Fruit fly (Drosophila melanogaster) whole organism, embryonic: ENCODE measurements around the gene CG42852.
A peak's percentile ranks its signal among the peaks of the same experiment; 100 is the strongest.

ENCODE experiments used
- Ada2b ChIP-seq: fragments of 200-800 bp; sonication (Bioruptor generic); IDR thresholded peaks from 2 replicates; pipeline ENCODE4 v1.3.6; 2022; ENCODE audit warnings: missing biosample characterization, missing genetic modification characterization
- Adf1 ChIP-seq: fragments of 200-800 bp; sonication (Bioruptor generic); IDR thresholded peaks from 2 replicates; pipeline ENCODE4 v1.3.6; 2022; ENCODE audit warnings: missing biosample characterization, missing genetic modification characterization
- BtbVII ChIP-seq: fragments of 200-800 bp; sonication (Bioruptor generic); optimal IDR thresholded peaks from 3 replicates; lab custom pipeline; 2017; ENCODE audit warnings: missing biosample characterization, mild to moderate bottlenecking, missing genetic modification characterization
- CG10462 ChIP-seq: fragments of 200-800 bp; sonication (Bioruptor generic); optimal IDR thresholded peaks from 2 replicates; lab custom pipeline; 2016; ENCODE audit warnings: missing biosample characterization, missing genetic modification characterization
- CG11247 ChIP-seq: fragments of 200-800 bp; sonication (Bioruptor generic); IDR thresholded peaks from 2 replicates; pipeline ENCODE4 v1.3.6; 2022; ENCODE audit warnings: missing biosample characterization, missing genetic modification characterization
- CG12104 ChIP-seq: fragments of 200-800 bp; sonication (Bioruptor generic); optimal IDR thresholded peaks from 3 replicates; lab custom pipeline; 2016; ENCODE audit warnings: missing biosample characterization, missing genetic modification characterization
- CG12391 ChIP-seq: fragments of 200-800 bp; sonication (Bioruptor generic); optimal IDR thresholded peaks from 3 replicates; lab custom pipeline; 2018; ENCODE audit warnings: missing biosample characterization, mild to moderate bottlenecking, missing genetic modification characterization, moderate library complexity
- CG14667 ChIP-seq: fragments of 200-800 bp; sonication (Bioruptor generic); IDR thresholded peaks from 2 replicates; pipeline ENCODE4 v1.3.6; 2022; ENCODE audit warnings: missing biosample characterization, missing genetic modification characterization
- CG1603 ChIP-seq: fragments of 200-800 bp; sonication (Bioruptor generic); optimal IDR thresholded peaks from 2 replicates; lab custom pipeline; 2019; ENCODE audit warnings: missing biosample characterization, mild to moderate bottlenecking, missing genetic modification characterization, moderate library complexity
- CG2120 ChIP-seq: fragments of 200-800 bp; sonication (Bioruptor generic); optimal IDR thresholded peaks from 3 replicates; lab custom pipeline; 2016; ENCODE audit warnings: missing biosample characterization, missing genetic modification characterization
- CG2129 ChIP-seq: fragments of 200-800 bp; sonication (Bioruptor generic); IDR thresholded peaks from 2 replicates; pipeline ENCODE4 v1.3.6; 2022; ENCODE audit warnings: missing biosample characterization, missing genetic modification characterization; ENCODE audit not compliant: partially characterized antibody
- CG2678 ChIP-seq: fragments of 200-800 bp; sonication (Bioruptor generic); optimal IDR thresholded peaks from 3 replicates; lab custom pipeline; 2019; ENCODE audit warnings: missing biosample characterization, mild to moderate bottlenecking, missing genetic modification characterization, moderate library complexity
- CG2712 ChIP-seq: fragments of 200-800 bp; optimal IDR thresholded peaks from 3 replicates; lab custom pipeline; 2019; ENCODE audit warnings: missing biosample characterization, mild to moderate bottlenecking, missing genetic modification characterization, moderate library complexity
- CG30020 ChIP-seq: fragments of 200-800 bp; optimal IDR thresholded peaks from 2 replicates; lab custom pipeline; 2019; ENCODE audit warnings: missing biosample characterization, mild to moderate bottlenecking, missing genetic modification characterization, moderate library complexity
- CG3065 ChIP-seq: fragments of 200-800 bp; sonication (Bioruptor generic); optimal IDR thresholded peaks from 2 replicates; lab custom pipeline; 2016; ENCODE audit warnings: missing biosample characterization, missing genetic modification characterization
- CG31224 ChIP-seq: fragments of 200-800 bp; sonication (Bioruptor generic); IDR thresholded peaks from 2 replicates; pipeline ENCODE4 v1.3.6; 2022; ENCODE audit warnings: missing biosample characterization, missing genetic modification characterization
- CG31388 ChIP-seq: fragments of 200-800 bp; sonication (Bioruptor generic); optimal IDR thresholded peaks from 2 replicates; lab custom pipeline; 2016; ENCODE audit warnings: missing biosample characterization, missing genetic modification characterization
- CG3847 ChIP-seq: fragments of 200-800 bp; sonication (Bioruptor generic); IDR thresholded peaks from 2 replicates; pipeline ENCODE4 v1.3.6; 2022; ENCODE audit warnings: missing biosample characterization, missing genetic modification characterization
- CG6683 ChIP-seq: fragments of 200-800 bp; sonication (Bioruptor generic); optimal IDR thresholded peaks from 2 replicates; lab custom pipeline; 2017; ENCODE audit warnings: missing biosample characterization, mild to moderate bottlenecking, missing genetic modification characterization, missing genetic modification reagents
- CG8359 ChIP-seq: fragments of 200-800 bp; sonication (Bioruptor generic); optimal IDR thresholded peaks from 2 replicates; lab custom pipeline; 2017; ENCODE audit warnings: missing biosample characterization, mild to moderate bottlenecking, missing genetic modification characterization, borderline replicate concordance
- CHES-1-like ChIP-seq: fragments of 200-800 bp; sonication (Bioruptor generic); optimal IDR thresholded peaks from 2 replicates; lab custom pipeline; 2016; ENCODE audit warnings: missing biosample characterization, missing genetic modification characterization
- D19A ChIP-seq: fragments of 200-800 bp; optimal IDR thresholded peaks from 3 replicates; lab custom pipeline; 2019; ENCODE audit warnings: missing biosample characterization, mild to moderate bottlenecking, missing genetic modification characterization, moderate library complexity
- Dip3 ChIP-seq: fragments of 200-800 bp; sonication (Bioruptor generic); optimal IDR thresholded peaks from 3 replicates; lab custom pipeline; 2016; ENCODE audit warnings: missing biosample characterization, missing genetic modification characterization
- Dref ChIP-seq: fragments of 200-800 bp; sonication (Bioruptor generic); IDR thresholded peaks from 2 replicates; pipeline ENCODE4 v1.3.6; 2022; ENCODE audit warnings: missing biosample characterization, missing genetic modification characterization
- Elba2 ChIP-seq: fragments of 200-800 bp; sonication (Bioruptor generic); optimal IDR thresholded peaks from 3 replicates; lab custom pipeline; 2016; ENCODE audit warnings: missing biosample characterization, missing genetic modification characterization
- HLH54F ChIP-seq: fragments of 200-800 bp; sonication (Bioruptor generic); optimal IDR thresholded peaks from 3 replicates; lab custom pipeline; 2016; ENCODE audit warnings: missing biosample characterization, missing genetic modification characterization
- Hand ChIP-seq: fragments of 200-800 bp; sonication (Bioruptor generic); optimal IDR thresholded peaks from 2 replicates; lab custom pipeline; 2017; ENCODE audit warnings: mild to moderate bottlenecking, missing biosample characterization, missing genetic modification reagents, missing genetic modification characterization
- Med ChIP-seq: fragments of 200-800 bp; sonication (Bioruptor generic); peaks from one replicate; lab custom pipeline; 2016; ENCODE audit warnings: missing biosample characterization, missing genetic modification characterization, mild to moderate bottlenecking, inconsistent platforms, moderate library complexity
- NFAT ChIP-seq: fragments of 200-800 bp; sonication (Bioruptor generic); IDR thresholded peaks from 2 replicates; pipeline ENCODE4 v1.3.6; 2022; ENCODE audit warnings: missing biosample characterization, missing genetic modification characterization
- Nf-YA ChIP-seq: fragments of 200-800 bp; sonication (Bioruptor generic); IDR thresholded peaks from 2 replicates; pipeline ENCODE4 v1.3.6; 2022; ENCODE audit warnings: missing biosample characterization, missing genetic modification characterization
- Optix ChIP-seq: fragments of 200-800 bp; sonication (Bioruptor generic); IDR thresholded peaks from 3 replicates; pipeline ENCODE4 v1.3.6; 2022; ENCODE audit warnings: missing biosample characterization, missing genetic modification characterization
- Rx ChIP-seq: fragments of 200-800 bp; sonication (Bioruptor generic); IDR thresholded peaks from 2 replicates; pipeline ENCODE4 v1.3.6; 2022; ENCODE audit warnings: missing biosample characterization, missing genetic modification characterization
- Sry-β ChIP-seq: fragments of 200-800 bp; sonication (Bioruptor generic); optimal IDR thresholded peaks from 2 replicates; lab custom pipeline; 2018; ENCODE audit warnings: missing biosample characterization, mild to moderate bottlenecking, missing genetic modification characterization, moderate library complexity
- Sry-δ ChIP-seq: fragments of 200-800 bp; sonication (Bioruptor generic); optimal IDR thresholded peaks from 2 replicates; lab custom pipeline; 2016; ENCODE audit warnings: missing biosample characterization, missing genetic modification characterization
- ara ChIP-seq: fragments of 200-800 bp; sonication (Bioruptor generic); IDR thresholded peaks from 2 replicates; pipeline ENCODE4 v1.3.6; 2022; ENCODE audit warnings: missing biosample characterization, missing genetic modification characterization
- bbx ChIP-seq: fragments of 200-800 bp; sonication (Bioruptor generic); IDR thresholded peaks from 2 replicates; pipeline ENCODE4 v1.3.6; 2022; ENCODE audit warnings: missing biosample characterization, missing genetic modification characterization; ENCODE audit not compliant: partially characterized antibody
- bigmax ChIP-seq: fragments of 200-800 bp; sonication (Bioruptor generic); optimal IDR thresholded peaks from 2 replicates; lab custom pipeline; 2018; ENCODE audit warnings: missing biosample characterization, mild to moderate bottlenecking, missing genetic modification characterization
- dmrt11E ChIP-seq: fragments of 200-800 bp; sonication (Bioruptor generic); optimal IDR thresholded peaks from 3 replicates; lab custom pipeline; 2018; ENCODE audit warnings: missing biosample characterization, mild to moderate bottlenecking, missing genetic modification characterization, moderate library complexity
- dysf ChIP-seq: fragments of 200-800 bp; sonication (Bioruptor generic); IDR thresholded peaks from 3 replicates; pipeline ENCODE4 v1.3.6; 2022; ENCODE audit warnings: missing biosample characterization, missing genetic modification characterization
- fru ChIP-seq: fragments of >200 bp; optimal IDR thresholded peaks from 2 replicates; lab custom pipeline; 2017
- fu2 ChIP-seq: fragments of 200-800 bp; sonication (Bioruptor generic); optimal IDR thresholded peaks from 2 replicates; lab custom pipeline; 2016; ENCODE audit warnings: missing biosample characterization, missing genetic modification characterization
- gce ChIP-seq: fragments of 200-800 bp; sonication (Bioruptor generic); IDR thresholded peaks from 3 replicates; pipeline ENCODE4 v1.3.6; 2022; ENCODE audit warnings: missing biosample characterization, missing genetic modification characterization
- h ChIP-seq: fragments of >200 bp; optimal IDR thresholded peaks from 2 replicates; lab custom pipeline; 2017
- ind ChIP-seq: fragments of 200-800 bp; sonication (Bioruptor generic); optimal IDR thresholded peaks from 3 replicates; lab custom pipeline; 2016; ENCODE audit warnings: missing biosample characterization, missing genetic modification characterization
- row ChIP-seq: fragments of 200-800 bp; sonication (Bioruptor generic); IDR thresholded peaks from 3 replicates; pipeline ENCODE4 v1.3.6; 2022; ENCODE audit warnings: missing biosample characterization, missing genetic modification characterization
- so ChIP-seq: fragments of 200-800 bp; sonication (Bioruptor generic); IDR thresholded peaks from 3 replicates; pipeline ENCODE4 v1.3.6; 2022; ENCODE audit warnings: missing biosample characterization, missing genetic modification characterization
- tll ChIP-seq, 2 experiments: fragments of 200-800 bp in 1 of 2; fragments of >200 bp in 1 of 2; sonication (Bioruptor generic) in 1 of 2; optimal IDR thresholded peaks; 2 replicates each; lab custom pipeline; 2017 to 2019; ENCODE audit warnings: missing biosample characterization in 2 of 2, missing genetic modification characterization in 2 of 2, mild to moderate bottlenecking in 1 of 2, moderate library complexity in 1 of 2
- toy ChIP-seq: fragments of 200-800 bp; sonication (Bioruptor generic); IDR thresholded peaks from 2 replicates; pipeline ENCODE4 v1.3.6; 2022; ENCODE audit warnings: missing biosample characterization, missing genetic modification characterization
- twi ChIP-seq: fragments of 200-800 bp; optimal IDR thresholded peaks from 2 replicates; lab custom pipeline; 2019; ENCODE audit warnings: missing biosample characterization, mild to moderate bottlenecking, missing genetic modification characterization, moderate library complexity
- vnd ChIP-seq: fragments of 200-800 bp; sonication (Bioruptor generic); IDR thresholded peaks from 3 replicates; pipeline ENCODE4 v1.3.6; 2022; ENCODE audit warnings: missing biosample characterization, missing genetic modification characterization; ENCODE audit not compliant: partially characterized antibody

Gene CG42852

dm6 chr3L:16765647-16766628, 10.6 kb downstream of the CG42852 start, which contains the start of gene Nrt (continued):
- TF ChIP-seq toy (GFP tag; lab: Robert Waterston, UW): no peak
- peak; percentile 34 for TF ChIP-seq CG12104
- peak; percentile 87 for TF ChIP-seq row (GFP tag; lab: Robert Waterston, UW)
- peak in 1 of 2 experiments; percentile 72 for TF ChIP-seq tll (GFP tag; optimal IDR thresholded peaks at IDR 0.05; lab: Kevin White, UChicago)
- TF ChIP-seq dmrt11E (tag; lab: Kevin White, UChicago): peak; percentile 74
- no peak for TF ChIP-seq HLH54F (GFP tag; lab: Kevin White, UChicago)
- TF ChIP-seq CG2712 (tag; lab: Kevin White, UChicago): peak; percentile 84
- TF ChIP-seq CG6683: peak; percentile 69
- no peak for TF ChIP-seq Sry-δ (GFP tag; lab: Kevin White, UChicago)
- no peak for TF ChIP-seq so (GFP tag; lab: Robert Waterston, UW)
- peak; percentile 93 for TF ChIP-seq Med (GFP tag; lab: Kevin White, UChicago)
- TF ChIP-seq fu2: no peak
- TF ChIP-seq CG1603 (tag; lab: Kevin White, UChicago): peak; percentile 15
- TF ChIP-seq CG14667 (GFP tag; lab: Robert Waterston, UW): no peak
- peak; percentile 95 for TF ChIP-seq Elba2
- no peak for TF ChIP-seq CG31388
- peak; percentile 59 for TF ChIP-seq twi (tag; lab: Kevin White, UChicago)
- no peak for TF ChIP-seq Dip3
- peak; percentile 56; the same call in 1 of the 2 replicates for TF ChIP-seq Ada2b (GFP tag; lab: Robert Waterston, UW)
- TF ChIP-seq Nf-YA (GFP tag; lab: Robert Waterston, UW): no peak
- TF ChIP-seq dysf (GFP tag; lab: Robert Waterston, UW): 0 out of 3 replicates have a peak, but pooled peaks have one; percentile 43
- no peak for TF ChIP-seq gce (GFP tag; lab: Robert Waterston, UW)
- no peak for TF ChIP-seq Sry-β (GFP tag; lab: Kevin White, UChicago)
- no peak for TF ChIP-seq CG2129 (GFP tag; lab: Robert Waterston, UW)
- TF ChIP-seq CG8359: peak; percentile 6
- peak; percentile 42 for TF ChIP-seq ind (GFP tag; lab: Kevin White, UChicago)
- peak; percentile 36 for TF ChIP-seq Hand (GFP tag; lab: Kevin White, UChicago)
- TF ChIP-seq bbx (GFP tag; lab: Robert Waterston, UW): peak; percentile 50; the same call in 1 of the 2 replicates
- peak; percentile 63 for TF ChIP-seq BtbVII (GFP tag; lab: Kevin White, UChicago)
- TF ChIP-seq Dref (GFP tag; lab: Robert Waterston, UW): no peak
- TF ChIP-seq CHES-1-like (GFP tag; lab: Kevin White, UChicago): peak; percentile 7
- TF ChIP-seq ara: peak; percentile 68
- TF ChIP-seq Adf1 (GFP tag; lab: Robert Waterston, UW): no peak
- no peak for TF ChIP-seq CG10462 (GFP tag; lab: Kevin White, UChicago)
- peak; percentile 54 for TF ChIP-seq CG2120 (GFP tag; lab: Kevin White, UChicago)
- peak; percentile 49 for TF ChIP-seq CG30020 (tag; lab: Kevin White, UChicago)
- 0 out of 2 replicates have a peak, but pooled peaks have one; percentile 27 for TF ChIP-seq CG3847 (GFP tag; lab: Robert Waterston, UW)
- no peak for TF ChIP-seq CG31224 (GFP tag; lab: Robert Waterston, UW)
- peak; percentile 82 for TF ChIP-seq CG12391 (tag; lab: Kevin White, UChicago)
- no peak for TF ChIP-seq vnd (GFP tag; lab: Robert Waterston, UW)
- peak; percentile 58 for TF ChIP-seq D19A (tag; lab: Kevin White, UChicago)
- TF ChIP-seq bigmax (GFP tag; lab: Kevin White, UChicago): no peak
- no peak for TF ChIP-seq h
- no peak for TF ChIP-seq NFAT (GFP tag; lab: Robert Waterston, UW)
- TF ChIP-seq Optix (GFP tag; lab: Robert Waterston, UW): no peak
- no peak for TF ChIP-seq fru (lab: Kevin White, UChicago)
- TF ChIP-seq Rx: no peak
- peak; percentile 79 for TF ChIP-seq CG2678 (tag; lab: Kevin White, UChicago)
- no peak for TF ChIP-seq CG11247 (GFP tag; lab: Robert Waterston, UW)
- TF ChIP-seq CG3065 (GFP tag; lab: Kevin White, UChicago): no peak
